Worm (Caenorhabditis elegans) whole organism, midembryonic: ENCODE data around the gene gst-42.

ENCODE experiments used
- T22C8.4 ChIP-seq: fragments of 200-800 bp; sonication (Bioruptor generic); IDR thresholded peaks from 2 replicates; pipeline ENCODE4 v1.3.6; 2022; ENCODE audit warnings: missing genetic modification characterization, missing compliant biosample characterization
- cog-1 ChIP-seq: sonication (generic microtip); optimal IDR thresholded peaks from 2 replicates; lab custom pipeline; 2016; ENCODE audit warnings: missing genetic modification characterization, missing compliant biosample characterization
- flt-1 ChIP-seq: fragments of 200-800 bp; sonication (Bioruptor generic); IDR thresholded peaks from 2 replicates; pipeline ENCODE4 v1.3.6; 2022; ENCODE audit warnings: missing genetic modification characterization, missing compliant biosample characterization
- klf-2 ChIP-seq: fragments of 200-800 bp; sonication (Bioruptor generic); conservative IDR thresholded peaks from 2 replicates; pipeline ENCODE4 v1.3.6; 2022; ENCODE audit warnings: missing genetic modification reagents, missing genetic modification characterization, missing compliant biosample characterization
- med-1 ChIP-seq: sonication (generic microtip); optimal IDR thresholded peaks from 2 replicates; lab custom pipeline; 2017; ENCODE audit warnings: missing genetic modification characterization, mild to moderate bottlenecking, missing compliant biosample characterization, antibody characterized with exemption, missing genetic modification reagents; ENCODE audit not compliant: insufficient read depth
- ref-1 ChIP-seq: fragments of 200-800 bp; sonication (Bioruptor generic); conservative IDR thresholded peaks from 2 replicates; pipeline ENCODE4 v1.3.6; 2022; ENCODE audit warnings: missing genetic modification reagents, missing genetic modification characterization, missing compliant biosample characterization
- tab-1 ChIP-seq: fragments of 200-800 bp; sonication (Bioruptor generic); IDR thresholded peaks from 2 replicates; pipeline ENCODE4 v1.3.6; 2022; ENCODE audit warnings: missing genetic modification characterization, missing compliant biosample characterization
- ztf-23 ChIP-seq: fragments of 200-800 bp; sonication (Bioruptor generic); IDR thresholded peaks from 2 replicates; pipeline ENCODE4 v1.3.6; 2022; ENCODE audit warnings: missing genetic modification reagents, missing genetic modification characterization, missing compliant biosample characterization
- ztf-29 ChIP-seq: fragments of 200-800 bp; sonication (Bioruptor generic); IDR thresholded peaks from 2 replicates; pipeline ENCODE4 v1.3.6; 2022; ENCODE audit warnings: missing genetic modification reagents, missing genetic modification characterization, missing compliant biosample characterization

Gene gst-42

ce11 chrX:11718751-11719150, 9.0 kb downstream of the gst-42 start:
- TF ChIP-seq tab-1 (GFP tag; lab: Robert Waterston, UW), result no peak
- TF ChIP-seq ztf-29, result no peak
- no peak for TF ChIP-seq ref-1 (GFP tag; lab: Robert Waterston, UW)
- no peak for TF ChIP-seq cog-1 (tag; lab: Kevin White, UChicago)
- no peak for TF ChIP-seq klf-2 (GFP tag; lab: Robert Waterston, UW)

- TF ChIP-seq ztf-29 (no peak), T22C8.4 (no peak), cog-1 (tag; lab: Kevin White, UChicago) (no peak), ref-1 (GFP tag; lab: Robert Waterston, UW) (no peak), ztf-23 (GFP tag; lab: Robert Waterston, UW) (no peak), klf-2 (GFP tag; lab: Robert Waterston, UW) (no peak), flt-1 (GFP tag; lab: Robert Waterston, UW) (no peak), tab-1 (GFP tag; lab: Robert Waterston, UW) (no peak), med-1 (GFP tag; lab: Kevin White, UChicago) (no peak)
These were observed 11.2 kb downstream of the gst-42 start, which contains the start of gene C44C10.9 for ce11 chrX:11716463-11716960. Gene C44C10.9 (minus strand): TSS chrX:11716513.

- no peak for TF ChIP-seq ztf-29
- no peak for TF ChIP-seq med-1 (GFP tag; lab: Kevin White, UChicago)
- no peak for TF ChIP-seq T22C8.4
- TF ChIP-seq tab-1 (GFP tag; lab: Robert Waterston, UW), result no peak
- no peak for TF ChIP-seq cog-1 (tag; lab: Kevin White, UChicago)
- no peak for TF ChIP-seq flt-1 (GFP tag; lab: Robert Waterston, UW)
- TF ChIP-seq ref-1 (GFP tag; lab: Robert Waterston, UW), result no peak
- TF ChIP-seq klf-2 (GFP tag; lab: Robert Waterston, UW), result no peak
- TF ChIP-seq ztf-23 (GFP tag; lab: Robert Waterston, UW), result no peak
These were observed 15.4 kb downstream of the gst-42 start, which contains the start of gene col-180 for ce11 chrX:11712230-11712853. Gene col-180 (minus strand): TSS chrX:11712280.

- TF ChIP-seq med-1 (GFP tag; lab: Kevin White, UChicago) (no peak), cog-1 (tag; lab: Kevin White, UChicago) (no peak), flt-1 (GFP tag; lab: Robert Waterston, UW) (no peak), ztf-23 (GFP tag; lab: Robert Waterston, UW) (no peak), klf-2 (GFP tag; lab: Robert Waterston, UW) (no peak), ztf-29 (no peak), T22C8.4 (no peak), ref-1 (GFP tag; lab: Robert Waterston, UW) (no peak), tab-1 (GFP tag; lab: Robert Waterston, UW) (no peak)
These were observed 16.2 kb downstream of the gst-42 start for ce11 chrX:11711437-11712080.

DNA sequence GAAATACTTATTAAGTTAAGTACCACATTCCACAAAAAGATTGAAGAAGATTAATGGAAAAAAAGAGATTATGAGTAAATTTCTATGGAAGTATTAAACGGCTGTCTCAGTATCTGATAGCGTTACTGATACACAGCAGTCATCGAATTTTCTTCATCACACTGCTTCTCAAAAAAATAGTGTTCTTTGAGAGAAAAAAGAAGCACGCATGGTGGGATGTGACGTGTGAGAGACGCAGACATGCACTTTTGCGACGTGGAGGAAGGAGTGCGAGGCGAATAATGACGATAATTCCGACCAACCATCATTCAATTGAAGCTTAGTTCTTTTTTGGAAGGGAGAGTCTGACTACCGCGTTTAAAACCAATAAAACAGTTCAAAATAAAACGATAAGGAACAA, 17.5 kb downstream of the gst-42 start, which contains the start of gene C44C10.11:
Gene C44C10.11, minus strand, starts transcription at position 115 of the 400 bp plus-strand sequence.
- TF ChIP-seq ztf-23 (GFP tag; lab: Robert Waterston, UW) (no peak), ztf-29 (no peak), med-1 (GFP tag; lab: Kevin White, UChicago) (no peak), ref-1 (GFP tag; lab: Robert Waterston, UW) (no peak), tab-1 (GFP tag; lab: Robert Waterston, UW) (no peak), klf-2 (GFP tag; lab: Robert Waterston, UW) (no peak), T22C8.4 (no peak), flt-1 (GFP tag; lab: Robert Waterston, UW) (no peak), cog-1 (tag; lab: Kevin White, UChicago) (no peak)

ce11 chrX:11702236-11702635, 25.5 kb downstream of the gst-42 start, which contains the start of gene C44C10.3:
Gene C44C10.3 (plus strand): TSS chrX:11702536.
- TF ChIP-seq ztf-23 (GFP tag; lab: Robert Waterston, UW) (no peak), flt-1 (GFP tag; lab: Robert Waterston, UW) (no peak), med-1 (GFP tag; lab: Kevin White, UChicago) (no peak), tab-1 (GFP tag; lab: Robert Waterston, UW) (no peak), cog-1 (tag; lab: Kevin White, UChicago) (no peak), ztf-29 (no peak), T22C8.4 (no peak), ref-1 (GFP tag; lab: Robert Waterston, UW) (no peak), klf-2 (GFP tag; lab: Robert Waterston, UW) (no peak)

- no peak for TF ChIP-seq med-1 (GFP tag; lab: Kevin White, UChicago)
- TF ChIP-seq ztf-29, result no peak
These were observed 27.5 kb downstream of the gst-42 start, which contains the start of gene C44C10.15 for ce11 chrX:11700263-11700662. Gene C44C10.15 (minus strand): TSS chrX:11700363.

DNA sequence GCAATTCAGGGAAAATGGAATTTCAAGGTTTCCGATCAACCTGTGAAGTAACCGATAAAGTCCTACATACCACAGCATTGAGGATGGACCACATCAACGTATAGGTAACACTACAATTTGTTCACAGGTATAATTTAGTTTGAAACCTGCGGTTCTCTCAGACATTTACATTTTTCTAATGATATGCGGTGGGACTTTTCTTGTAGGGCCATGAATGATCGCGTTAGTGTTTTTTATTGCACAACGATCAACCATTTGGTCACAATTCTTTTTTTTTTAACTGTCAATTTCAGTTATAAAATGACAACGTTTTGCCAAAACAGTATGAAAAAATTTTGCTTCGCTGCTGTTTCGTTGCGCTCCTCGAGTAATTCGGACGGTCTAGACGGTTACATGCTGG, 31.0 kb downstream of the gst-42 start, which contains the start of gene C44C10.12:
Gene C44C10.12, plus strand, starts transcription at position 301 of the 400 bp plus-strand sequence.
- no peak for TF ChIP-seq ref-1 (GFP tag; lab: Robert Waterston, UW)
- TF ChIP-seq cog-1 (tag; lab: Kevin White, UChicago), result no peak
- TF ChIP-seq T22C8.4, result no peak

DNA sequence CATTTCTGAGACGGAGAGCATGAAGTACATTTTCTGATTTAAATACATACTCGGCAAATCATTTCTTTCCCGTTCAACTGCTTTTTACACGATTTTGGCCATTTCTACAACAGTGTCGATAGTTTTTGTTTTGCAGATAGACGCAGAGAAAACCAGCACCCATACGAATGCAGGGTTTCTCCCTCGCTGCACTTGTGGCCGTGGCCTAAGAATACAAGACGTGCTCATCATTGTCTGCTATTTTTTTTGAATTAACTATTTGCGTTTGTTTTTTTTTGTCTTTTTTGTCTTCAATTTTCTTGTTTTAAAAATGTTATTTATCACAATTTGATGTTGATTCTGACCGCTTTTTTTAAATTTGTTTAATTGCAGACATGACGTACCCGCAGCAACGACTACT, 34.6 kb downstream of the gst-42 start, which contains the start of gene smcl-1:
Gene smcl-1, plus strand, starts transcription at position 373 of the 400 bp plus-strand sequence.
- no peak for TF ChIP-seq klf-2 (GFP tag; lab: Robert Waterston, UW)
- no peak for TF ChIP-seq ztf-29
- TF ChIP-seq tab-1 (GFP tag; lab: Robert Waterston, UW), result no peak
- peak; percentile 16 for TF ChIP-seq cog-1 (tag; lab: Kevin White, UChicago)
- no peak for TF ChIP-seq ztf-23 (GFP tag; lab: Robert Waterston, UW)
- no peak for TF ChIP-seq med-1 (GFP tag; lab: Kevin White, UChicago)
